Worm (Caenorhabditis elegans): Measurements from ENCODE around the gene srsx-39.
"Not testable (repeated sequence)": the region's sequence is repeated elsewhere in the genome, so short reads cannot be mapped to it uniquely, and the experiment has no call there.

srsx-39 gene

ce11 chrV:15253529-15253928, 3.0 kb downstream of the srsx-39 start, which contains the start of gene srbc-75:
Gene srbc-75, plus strand, starts transcription at chrV:15253829.
- TF ChIP-seq tab-1 (GFP tag; IDR thresholded peaks at IDR 0.05) (no peak), med-1 (GFP tag; optimal IDR thresholded peaks at IDR 0.05; ENCODE audit: insufficient read depth) (no peak), ref-1 (GFP tag; conservative IDR thresholded peaks at IDR 0.05) (no peak), ztf-23 (GFP tag; IDR thresholded peaks at IDR 0.05) (no peak), cog-1 (tag; optimal IDR thresholded peaks at IDR 0.05) (no peak), flt-1 (GFP tag; IDR thresholded peaks at IDR 0.05) (no peak)

ce11 chrV:15252082-15252481, 4.5 kb downstream of the srsx-39 start, which contains the start of gene srbc-76:
Gene srbc-76, plus strand, starts transcription at chrV:15252382.
- no peak for TF ChIP-seq ztf-29 (GFP tag; IDR thresholded peaks at IDR 0.05)
- TF ChIP-seq cog-1 (tag; optimal IDR thresholded peaks at IDR 0.05): no peak
- TF ChIP-seq ztf-23 (GFP tag; IDR thresholded peaks at IDR 0.05): no peak
- no peak for TF ChIP-seq med-1 (GFP tag; optimal IDR thresholded peaks at IDR 0.05; ENCODE audit: insufficient read depth)
- no peak for TF ChIP-seq tab-1 (GFP tag; IDR thresholded peaks at IDR 0.05)
- TF ChIP-seq ref-1 (GFP tag; conservative IDR thresholded peaks at IDR 0.05): no peak
- TF ChIP-seq klf-2 (GFP tag; conservative IDR thresholded peaks at IDR 0.05): no peak

ce11 chrV:15250304-15250703, 6.3 kb downstream of the srsx-39 start, which contains the start of gene srd-28:
Gene srd-28, plus strand, starts transcription at chrV:15250604.
- TF ChIP-seq ztf-29 (GFP tag; IDR thresholded peaks at IDR 0.05); ref-1 (GFP tag; conservative IDR thresholded peaks at IDR 0.05); ztf-23 (GFP tag; IDR thresholded peaks at IDR 0.05): not testable (repeated sequence)

ce11 chrV:15244456-15244855, 12.1 kb downstream of the srsx-39 start, which contains the start of gene kin-30:
Gene kin-30, plus strand, starts transcription at chrV:15244756.
- TF ChIP-seq cog-1 (tag; optimal IDR thresholded peaks at IDR 0.05): no peak
- no peak for TF ChIP-seq ref-1 (GFP tag; conservative IDR thresholded peaks at IDR 0.05)
- TF ChIP-seq ztf-29 (GFP tag; IDR thresholded peaks at IDR 0.05): no peak
- TF ChIP-seq ztf-23 (GFP tag; IDR thresholded peaks at IDR 0.05): no peak
- no peak for TF ChIP-seq klf-2 (GFP tag; conservative IDR thresholded peaks at IDR 0.05)
- no peak for TF ChIP-seq flt-1 (GFP tag; IDR thresholded peaks at IDR 0.05)
- no peak for TF ChIP-seq T22C8.4 (GFP tag; IDR thresholded peaks at IDR 0.05)
- TF ChIP-seq tab-1 (GFP tag; IDR thresholded peaks at IDR 0.05): no peak

- TF ChIP-seq flt-1 (GFP tag; IDR thresholded peaks at IDR 0.05) (no peak), tab-1 (GFP tag; IDR thresholded peaks at IDR 0.05) (no peak), T22C8.4 (GFP tag; IDR thresholded peaks at IDR 0.05) (no peak), med-1 (GFP tag; optimal IDR thresholded peaks at IDR 0.05; ENCODE audit: insufficient read depth) (no peak), cog-1 (tag; optimal IDR thresholded peaks at IDR 0.05) (no peak), ztf-23 (GFP tag; IDR thresholded peaks at IDR 0.05) (no peak), ztf-29 (GFP tag; IDR thresholded peaks at IDR 0.05) (no peak), klf-2 (GFP tag; conservative IDR thresholded peaks at IDR 0.05) (no peak), ref-1 (GFP tag; conservative IDR thresholded peaks at IDR 0.05) (no peak)
These were observed 15.3 kb downstream of the srsx-39 start, which contains the start of gene chil-12 for ce11 chrV:15241259-15241658. Gene chil-12, plus strand, starts transcription at chrV:15241559.

ce11 chrV:15240215-15240614, 16.4 kb downstream of the srsx-39 start, which contains the start of gene srw-11:
Gene srw-11, minus strand, starts transcription at chrV:15240315.
- TF ChIP-seq ztf-23 (GFP tag; IDR thresholded peaks at IDR 0.05) (no peak), med-1 (GFP tag; optimal IDR thresholded peaks at IDR 0.05; ENCODE audit: insufficient read depth) (no peak), tab-1 (GFP tag; IDR thresholded peaks at IDR 0.05) (no peak), ref-1 (GFP tag; conservative IDR thresholded peaks at IDR 0.05) (no peak), cog-1 (tag; optimal IDR thresholded peaks at IDR 0.05) (no peak), flt-1 (GFP tag; IDR thresholded peaks at IDR 0.05) (no peak), klf-2 (GFP tag; conservative IDR thresholded peaks at IDR 0.05) (no peak), T22C8.4 (GFP tag; IDR thresholded peaks at IDR 0.05) (no peak), ztf-29 (GFP tag; IDR thresholded peaks at IDR 0.05) (no peak)

ce11 chrV:15238552-15238951, 18.0 kb downstream of the srsx-39 start, which contains the start of gene srw-12:
Gene srw-12, minus strand, starts transcription at chrV:15238652.
- TF ChIP-seq klf-2 (GFP tag; conservative IDR thresholded peaks at IDR 0.05) (no peak), ref-1 (GFP tag; conservative IDR thresholded peaks at IDR 0.05) (no peak), flt-1 (GFP tag; IDR thresholded peaks at IDR 0.05) (no peak), tab-1 (GFP tag; IDR thresholded peaks at IDR 0.05) (no peak)

ce11 chrV:15235661-15236060, 20.9 kb downstream of the srsx-39 start, which contains the start of gene nhr-164:
Gene nhr-164, minus strand, starts transcription at chrV:15235761.
- TF ChIP-seq T22C8.4 (GFP tag; IDR thresholded peaks at IDR 0.05) (no peak), ztf-23 (GFP tag; IDR thresholded peaks at IDR 0.05) (no peak), ref-1 (GFP tag; conservative IDR thresholded peaks at IDR 0.05) (no peak)

ce11 chrV:15232200-15232599, 24.4 kb downstream of the srsx-39 start, which contains the start of gene srw-13:
Gene srw-13, plus strand, starts transcription at chrV:15232500.
- TF ChIP-seq med-1 (GFP tag; optimal IDR thresholded peaks at IDR 0.05; ENCODE audit: insufficient read depth) (no peak), cog-1 (tag; optimal IDR thresholded peaks at IDR 0.05) (no peak), klf-2 (GFP tag; conservative IDR thresholded peaks at IDR 0.05) (no peak), ref-1 (GFP tag; conservative IDR thresholded peaks at IDR 0.05) (no peak), tab-1 (GFP tag; IDR thresholded peaks at IDR 0.05) (no peak), ztf-29 (GFP tag; IDR thresholded peaks at IDR 0.05) (no peak)

- no peak for TF ChIP-seq ref-1 (GFP tag; conservative IDR thresholded peaks at IDR 0.05)
- no peak for TF ChIP-seq T22C8.4 (GFP tag; IDR thresholded peaks at IDR 0.05)
- no peak for TF ChIP-seq flt-1 (GFP tag; IDR thresholded peaks at IDR 0.05)
- TF ChIP-seq ztf-23 (GFP tag; IDR thresholded peaks at IDR 0.05): no peak
- no peak for TF ChIP-seq klf-2 (GFP tag; conservative IDR thresholded peaks at IDR 0.05)
- TF ChIP-seq ztf-29 (GFP tag; IDR thresholded peaks at IDR 0.05): no peak
- no peak for TF ChIP-seq tab-1 (GFP tag; IDR thresholded peaks at IDR 0.05)
- TF ChIP-seq cog-1 (tag; optimal IDR thresholded peaks at IDR 0.05): no peak
- TF ChIP-seq med-1 (GFP tag; optimal IDR thresholded peaks at IDR 0.05; ENCODE audit: insufficient read depth): no peak
These were observed 26.3 kb downstream of the srsx-39 start, which contains the start of gene srw-15 for ce11 chrV:15230243-15230642. Gene srw-15, plus strand, starts transcription at chrV:15230543.
